Worm (Caenorhabditis elegans): Measurements from ENCODE around the gene F59B10.6.

DNA sequence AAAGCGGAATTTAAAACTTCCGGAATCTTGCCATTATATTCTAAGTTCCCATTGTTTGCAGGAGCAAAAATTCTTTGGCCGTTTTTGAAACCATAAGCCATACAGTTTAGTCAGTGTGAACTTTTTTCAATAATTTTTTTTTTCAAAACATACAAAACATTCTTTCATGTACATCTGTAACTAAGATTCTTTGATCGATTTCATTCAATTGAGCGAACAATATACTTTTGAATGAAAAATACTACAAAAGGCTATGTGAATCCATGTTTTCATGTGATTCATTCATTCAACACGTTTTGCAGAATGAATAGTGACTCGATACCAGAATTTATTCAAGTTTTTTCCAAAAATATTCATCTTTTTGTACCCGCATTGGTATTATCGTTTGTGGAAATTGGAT lies 37.5 kb downstream of the F59B10.6 start, which contains the start of gene ZK666.15:
- TF ChIP-seq ceh-62 (tag; optimal IDR thresholded peaks at IDR 0.05): no peak
- no peak for TF ChIP-seq F49E8.2 (tag; optimal IDR thresholded peaks at IDR 0.05; ENCODE audit: borderline replicate concordance)
- TF ChIP-seq fkh-10 (GFP tag; optimal IDR thresholded peaks at IDR 0.05): no peak

All from whole organism, L4 larva.